Worm (Caenorhabditis elegans): ENCODE measurements around the gene C28D4.10.
A peak's percentile ranks its signal among the peaks of the same experiment; 100 is the strongest.
"Not testable (repeated sequence)": the region's sequence is repeated elsewhere in the genome, so short reads cannot be mapped to it uniquely, and the experiment has no call there.

C28D4.10 gene

ce11 chrIV:9761751-9762150 is 23.5 kb downstream of the C28D4.10 start:
- TF ChIP-seq ztf-4 (tag; optimal IDR thresholded peaks at IDR 0.05) (no peak), swsn-7 (tag; optimal IDR thresholded peaks at IDR 0.05) (no peak), C04F5.9 (tag; optimal IDR thresholded peaks at IDR 0.05) (no peak), unc-98 (GFP tag; IDR thresholded peaks at IDR 0.05) (no peak), lin-14 (GFP tag; optimal IDR thresholded peaks at IDR 0.05) (peak; percentile 59), elt-2 (tag; optimal IDR thresholded peaks at IDR 0.05) (no peak), ces-1 (GFP tag; optimal IDR thresholded peaks at IDR 0.05) (no peak), aha-1 (tag; optimal IDR thresholded peaks at IDR 0.05) (no peak), ceh-88 (GFP tag; IDR thresholded peaks at IDR 0.05) (no peak), nhr-237 (tag; optimal IDR thresholded peaks at IDR 0.05) (no peak), jun-1 (tag; optimal IDR thresholded peaks at IDR 0.05) (no peak), xbp-1 (tag; optimal IDR thresholded peaks at IDR 0.05) (no peak), lsy-2 (tag; optimal IDR thresholded peaks at IDR 0.05) (no peak), pax-3 (tag; optimal IDR thresholded peaks at IDR 0.05) (no peak), nhr-19 (GFP tag; conservative IDR thresholded peaks at IDR 0.05) (peak; percentile 35; the same call in 1 of the 2 replicates), ceh-8 (GFP tag; optimal IDR thresholded peaks at IDR 0.05) (no peak), dsc-1 (tag; optimal IDR thresholded peaks at IDR 0.05) (peak; percentile 15), irx-1 (tag; optimal IDR thresholded peaks at IDR 0.05) (no peak), rnt-1 (tag; optimal IDR thresholded peaks at IDR 0.05) (peak; percentile 29), nhr-20 (tag; optimal IDR thresholded peaks at IDR 0.05) (peak; percentile 28), fkh-8 (tag; optimal IDR thresholded peaks at IDR 0.05) (peak; percentile 4), sox-4 (tag; optimal IDR thresholded peaks at IDR 0.05) (no peak), aly-2 (tag; optimal IDR thresholded peaks at IDR 0.05) (no peak), nhr-71 (tag; optimal IDR thresholded peaks at IDR 0.05) (peak; percentile 55), lin-15B (tag; optimal IDR thresholded peaks at IDR 0.05) (no peak), alr-1 (tag; optimal IDR thresholded peaks at IDR 0.05; ENCODE audit: borderline replicate concordance) (no peak), grh-1 (GFP tag; IDR thresholded peaks at IDR 0.05) (no peak), elt-3 (tag; optimal IDR thresholded peaks at IDR 0.05) (no peak), fkh-4 (tag; optimal IDR thresholded peaks at IDR 0.05; ENCODE audit: borderline replicate concordance) (no peak), fkh-10 (GFP tag; optimal IDR thresholded peaks at IDR 0.05) (no peak), unc-30 (tag; optimal IDR thresholded peaks at IDR 0.05) (no peak)

- TF ChIP-seq zag-1 (tag; optimal IDR thresholded peaks at IDR 0.05) (no peak), elt-2 (tag; optimal IDR thresholded peaks at IDR 0.05) (peak; percentile 81), efl-1 (optimal IDR thresholded peaks at IDR 0.05) (no peak), efl-1 (GFP tag; optimal IDR thresholded peaks at IDR 0.05 in 1 of 2) (peak in 1 of 2 experiments; percentile 90), tlp-1 (tag; optimal IDR thresholded peaks at IDR 0.05) (peak; percentile 87)
These were observed 24.4 kb downstream of the C28D4.10 start for ce11 chrIV:9762667-9763173.

ce11 chrIV:9766250-9766649 is 28.0 kb downstream of the C28D4.10 start, which contains the start of gene ssp-36:
TSS of gene ssp-36 (minus strand) at chrIV:9766350.
- TF ChIP-seq F16B12.6 (tag; optimal IDR thresholded peaks at IDR 0.05) (no peak), mef-2 (tag; optimal IDR thresholded peaks at IDR 0.05) (no peak)

ce11 chrIV:9767054-9767453 is 28.8 kb downstream of the C28D4.10 start, which contains the start of gene msp-79:
TSS of gene msp-79 (minus strand) at chrIV:9767154.
- TF ChIP-seq unc-86, zag-1, lin-39 (tag; optimal IDR thresholded peaks at IDR 0.05): not testable (repeated sequence)
